Fruit fly (Drosophila melanogaster): ENCODE results near the gene CG4822.

Gene CG4822

DNA sequence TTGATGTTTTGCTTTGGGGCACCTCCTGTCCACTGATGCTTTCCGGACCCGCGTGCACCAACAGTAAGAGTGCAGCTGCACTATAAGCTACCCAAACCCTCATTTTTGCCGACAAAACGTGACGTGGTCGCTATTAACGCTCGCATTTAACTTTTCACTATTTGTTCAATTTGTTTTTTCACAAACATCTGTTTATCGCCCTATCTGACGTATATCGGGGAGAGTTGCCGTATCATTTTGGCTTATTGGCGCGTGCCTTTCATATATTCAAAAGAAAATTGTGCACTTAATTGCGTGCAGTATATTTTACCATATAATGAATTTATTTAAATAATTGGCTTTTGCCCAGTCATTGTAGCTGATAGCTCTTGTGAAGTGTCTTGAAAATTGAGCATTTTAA lies 15.0 kb downstream of the CG4822 start, which contains the start of the genes Nhe1 and Sam-S (continued):
- TF ChIP-seq CG2116 (GFP tag; optimal IDR thresholded peaks at IDR 0.05) (peak; percentile 29), Drgx (GFP tag; IDR thresholded peaks at IDR 0.05) (no peak), BEAF-32 (GFP tag; optimal IDR thresholded peaks at IDR 0.05) (peak; percentile 31), pho (GFP tag; optimal IDR thresholded peaks at IDR 0.05) (no peak), stwl (tag; optimal IDR thresholded peaks at IDR 0.05) (peak; percentile 8), CG7372 (GFP tag; IDR thresholded peaks at IDR 0.05) (no peak), CG15514 (GFP tag; optimal IDR thresholded peaks at IDR 0.05) (peak; percentile 95), gfzf (GFP tag; optimal IDR thresholded peaks at IDR 0.05) (no peak), CG11723 (GFP tag; optimal IDR thresholded peaks at IDR 0.05) (no peak), CG12155 (GFP tag; optimal IDR thresholded peaks at IDR 0.05) (no peak)

DNA sequence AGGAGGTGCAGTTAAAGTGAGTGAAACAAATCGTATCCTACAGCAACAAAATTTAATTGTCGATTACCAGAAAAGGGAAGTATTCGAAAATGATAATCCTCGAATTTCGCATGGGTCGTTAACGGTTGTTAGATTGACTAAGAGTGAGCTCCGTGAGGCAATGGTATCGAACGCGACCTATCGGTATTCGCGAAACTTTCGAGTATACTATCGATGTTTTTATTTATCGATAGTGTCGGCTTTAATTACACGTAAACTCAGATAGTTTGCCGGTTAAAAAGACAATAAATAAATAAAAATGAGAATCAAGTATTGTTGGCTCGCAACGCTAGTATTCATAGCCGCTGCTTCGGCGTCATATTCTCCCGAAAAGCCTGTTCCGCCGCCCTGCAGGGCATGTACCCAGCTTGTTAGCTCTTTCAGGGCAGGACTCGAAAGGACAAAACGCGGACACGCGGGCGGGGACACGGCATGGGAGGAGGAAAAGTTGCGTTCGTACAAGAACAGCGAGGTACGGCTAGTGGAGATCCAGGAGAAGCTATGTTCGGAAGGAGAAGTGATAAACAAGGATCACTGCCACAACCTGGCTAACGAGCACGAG lies 19.3 kb downstream of the CG4822 start, which contains the start of gene Creld:
Creld (plus strand) TSS at position 220 of the 601 bp plus-strand sequence.
- TF ChIP-seq HLH54F (GFP tag; optimal IDR thresholded peaks at IDR 0.05): no peak
- no peak for TF ChIP-seq chn (GFP tag; optimal IDR thresholded peaks at IDR 0.05)
- peak; percentile 40 for TF ChIP-seq CTCF (GFP tag; optimal IDR thresholded peaks at IDR 0.05)
- no peak for TF ChIP-seq Mes4 (GFP tag; optimal IDR thresholded peaks at IDR 0.05)
- peak; percentile 34 for TF ChIP-seq Xbp1 (GFP tag; optimal IDR thresholded peaks at IDR 0.05)
- peak; percentile 100 for TF ChIP-seq Bgb (GFP tag; IDR thresholded peaks at IDR 0.05; ENCODE audit: partially characterized antibody)
- no peak for TF ChIP-seq CG1024 (GFP tag; IDR thresholded peaks at IDR 0.05)
- TF ChIP-seq CG10959 (GFP tag; IDR thresholded peaks at IDR 0.05): no peak
- no peak for TF ChIP-seq TFAM (GFP tag; optimal IDR thresholded peaks at IDR 0.05)
- TF ChIP-seq Ets97D (GFP tag; optimal IDR thresholded peaks at IDR 0.05): peak; percentile 75
- no peak for TF ChIP-seq CG10654 (GFP tag; optimal IDR thresholded peaks at IDR 0.05)
- no peak for TF ChIP-seq CG14014 (GFP tag; IDR thresholded peaks at IDR 0.05)
- no peak for TF ChIP-seq CG9727 (GFP tag; optimal IDR thresholded peaks at IDR 0.05)
- TF ChIP-seq phol (tag; optimal IDR thresholded peaks at IDR 0.05): peak; percentile 29
- TF ChIP-seq tx (GFP tag; optimal IDR thresholded peaks at IDR 0.05): no peak
- no peak for TF ChIP-seq sr (GFP tag; IDR thresholded peaks at IDR 0.05)
- no peak for TF ChIP-seq ab (GFP tag; optimal IDR thresholded peaks at IDR 0.05)
- no peak for TF ChIP-seq CG6689 (GFP tag; IDR thresholded peaks at IDR 0.05)
- TF ChIP-seq CG11695 (GFP tag; IDR thresholded peaks at IDR 0.05): no peak
- no peak for TF ChIP-seq ssp (GFP tag; IDR thresholded peaks at IDR 0.05)
- peak in 1 of 2 experiments; percentile 98 for TF ChIP-seq Hr78 (GFP tag; optimal IDR thresholded peaks at IDR 0.05)
- TF ChIP-seq sug (tag; optimal IDR thresholded peaks at IDR 0.05): no peak
- TF ChIP-seq salm (tag; optimal IDR thresholded peaks at IDR 0.05): no peak
- TF ChIP-seq nau (GFP tag; optimal IDR thresholded peaks at IDR 0.05): no peak
- TF ChIP-seq ttk (GFP tag; IDR thresholded peaks at IDR 0.05): no peak
- peak; percentile 98 for TF ChIP-seq Dref (GFP tag; IDR thresholded peaks at IDR 0.05)
- no peak for TF ChIP-seq CG17802 (tag; optimal IDR thresholded peaks at IDR 0.05)
- TF ChIP-seq E2f2 (GFP tag; IDR thresholded peaks at IDR 0.05): peak; percentile 72
- TF ChIP-seq CG7786 (GFP tag; optimal IDR thresholded peaks at IDR 0.05): no peak
- TF ChIP-seq CG31388 (GFP tag; optimal IDR thresholded peaks at IDR 0.05): no peak
- TF ChIP-seq BEAF-32 (GFP tag; optimal IDR thresholded peaks at IDR 0.05): peak; percentile 99
- TF ChIP-seq CG17186 (GFP tag; optimal IDR thresholded peaks at IDR 0.05): peak; percentile 45
- TF ChIP-seq CG12236 (GFP tag; optimal IDR thresholded peaks at IDR 0.05): no peak
- no peak for TF ChIP-seq Taf1 (GFP tag; IDR thresholded peaks at IDR 0.05)
- peak; percentile 13 for TF ChIP-seq HmgD (GFP tag; optimal IDR thresholded peaks at IDR 0.05)
- TF ChIP-seq stc (GFP tag; IDR thresholded peaks at IDR 0.05): no peak
- TF ChIP-seq CG8281 (tag; optimal IDR thresholded peaks at IDR 0.05): no peak
- no peak for TF ChIP-seq Hr51 (GFP tag; optimal IDR thresholded peaks at IDR 0.05)
- no peak for TF ChIP-seq Elba2 (GFP tag; optimal IDR thresholded peaks at IDR 0.05)
- TF ChIP-seq CG6765 (GFP tag; optimal IDR thresholded peaks at IDR 0.05): no peak
- TF ChIP-seq PHDP (tag; optimal IDR thresholded peaks at IDR 0.05): no peak
- TF ChIP-seq CG13123 (GFP tag; optimal IDR thresholded peaks at IDR 0.05): no peak

Data from whole organism, embryonic.